Worm (Caenorhabditis elegans): ENCODE measurements around the gene srz-44.
"Not testable (repeated sequence)": the region's sequence is repeated elsewhere in the genome, so short reads cannot be mapped to it uniquely, and the experiment has no call there.

ce11 chrV:15668200-15668599 is 29.4 kb upstream of the srz-44 start, which contains the start of gene F53E4.1:
- not testable (repeated sequence) for TF ChIP-seq sptf-1 (tag; optimal IDR thresholded peaks at IDR 0.05); drap-1 (GFP tag; optimal IDR thresholded peaks at IDR 0.05); ham-2 (GFP tag; optimal IDR thresholded peaks at IDR 0.05); tbx-8 (GFP tag; optimal IDR thresholded peaks at IDR 0.05); lsy-2 (tag; optimal IDR thresholded peaks at IDR 0.05)

Data from whole organism, mixed stage, embryonic.